Worm (Caenorhabditis elegans) whole organism, mixed stage, embryonic: ENCODE measurements around the gene F52D1.2.

Source experiments
- blmp-1 ChIP-seq: fragments of 150-350 bp; optimal IDR thresholded peaks from 2 replicates; lab custom pipeline; 2014; ENCODE audit warnings: missing biosample characterization, missing genetic modification characterization
- ztf-11 ChIP-seq: fragments of 150-350 bp; optimal IDR thresholded peaks from 2 replicates; lab custom pipeline; 2014; ENCODE audit warnings: missing biosample characterization, missing genetic modification characterization

DNA sequence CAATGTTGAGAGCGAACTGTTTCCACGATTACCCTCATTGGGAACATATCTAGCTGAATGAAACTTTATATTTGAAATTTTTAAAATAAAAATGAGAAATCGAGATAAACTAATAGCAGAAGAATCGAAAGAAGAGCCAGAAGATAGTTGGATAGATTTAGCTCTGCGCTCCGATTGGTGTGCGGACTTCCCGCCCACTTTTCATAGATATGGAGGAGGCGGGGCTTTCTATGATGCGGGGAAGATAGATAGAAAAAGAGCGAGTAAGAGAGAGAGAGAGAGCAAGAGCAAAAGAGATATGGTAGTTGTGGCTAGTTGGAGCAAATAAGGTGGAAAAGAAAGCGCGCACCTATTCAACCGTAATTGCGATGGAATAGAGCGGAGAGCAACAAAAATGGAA is 16.3 kb downstream of the F52D1.2 start, which contains the start of gene dve-1:
- TF ChIP-seq blmp-1 = no peak
- no peak for TF ChIP-seq ztf-11 (tag; lab: Kevin White, UChicago)
